Worm (Caenorhabditis elegans) whole organism, late embryonic: ENCODE data around the gene nlf-1.

ENCODE experiments used
- C08G9.2 ChIP-seq: sonication (generic microtip); optimal IDR thresholded peaks from 2 replicates; lab custom pipeline; 2016; ENCODE audit warnings: mild to moderate bottlenecking, missing genetic modification characterization, moderate library complexity, missing compliant biosample characterization
- C38D4.7 ChIP-seq: fragments of 200-800 bp; sonication (Bioruptor generic); optimal IDR thresholded peaks from 2 replicates; lab custom pipeline; 2018; ENCODE audit warnings: mild to moderate bottlenecking, missing genetic modification characterization, moderate library complexity, missing compliant biosample characterization
- F13H6.1 ChIP-seq: sonication (generic microtip); optimal IDR thresholded peaks from 2 replicates; lab custom pipeline; 2016; ENCODE audit warnings: missing genetic modification characterization, missing compliant biosample characterization
- T23F11.4 ChIP-seq: fragments of 200-800 bp; sonication (Bioruptor generic); optimal IDR thresholded peaks from 2 replicates; lab custom pipeline; 2018; ENCODE audit warnings: mild to moderate bottlenecking, missing genetic modification characterization, missing compliant biosample characterization
- ama-1 ChIP-seq: fragments of 150-350 bp; optimal IDR thresholded peaks from 2 replicates; lab custom pipeline; 2014
- ceh-18 ChIP-seq: sonication (generic microtip); optimal IDR thresholded peaks from 2 replicates; lab custom pipeline; 2016; ENCODE audit warnings: missing genetic modification characterization, missing compliant biosample characterization
- ceh-19 ChIP-seq: fragments of 200-800 bp; sonication (Bioruptor generic); optimal IDR thresholded peaks from 2 replicates; lab custom pipeline; 2018; ENCODE audit warnings: mild to moderate bottlenecking, missing genetic modification characterization, missing compliant biosample characterization
- ceh-22 ChIP-seq: sonication (generic microtip); optimal IDR thresholded peaks from 2 replicates; lab custom pipeline; 2017; ENCODE audit warnings: missing biosample characterization, missing genetic modification characterization
- ceh-24 ChIP-seq: sonication (generic microtip); optimal IDR thresholded peaks from 2 replicates; lab custom pipeline; 2016; ENCODE audit warnings: mild to moderate bottlenecking, missing genetic modification characterization, missing compliant biosample characterization
- ceh-30 ChIP-seq: fragments of 150-350 bp; optimal IDR thresholded peaks from 2 replicates; lab custom pipeline; 2014; ENCODE audit warnings: missing biosample characterization, missing genetic modification characterization
- ceh-31 ChIP-seq: sonication (generic microtip); optimal IDR thresholded peaks from 2 replicates; lab custom pipeline; 2016; ENCODE audit warnings: missing genetic modification characterization, missing compliant biosample characterization
- ceh-45 ChIP-seq: fragments of 200-800 bp; sonication (Bioruptor generic); IDR thresholded peaks from 2 replicates; pipeline ENCODE4 v1.3.6; 2022; ENCODE audit warnings: missing genetic modification reagents, missing genetic modification characterization, missing compliant biosample characterization
- ceh-48 ChIP-seq: sonication (generic microtip); optimal IDR thresholded peaks from 2 replicates; lab custom pipeline; 2016; ENCODE audit warnings: missing genetic modification characterization, inconsistent platforms, missing compliant biosample characterization
- ceh-6 ChIP-seq: fragments of 200-800 bp; sonication (Bioruptor generic); optimal IDR thresholded peaks from 2 replicates; lab custom pipeline; 2018; ENCODE audit warnings: mild to moderate bottlenecking, missing genetic modification characterization, missing compliant biosample characterization
- dmd-4 ChIP-seq: sonication (generic microtip); optimal IDR thresholded peaks from 2 replicates; lab custom pipeline; 2016; ENCODE audit warnings: borderline replicate concordance, missing genetic modification characterization, missing compliant biosample characterization
- elt-2 ChIP-seq: sonication (generic microtip); optimal IDR thresholded peaks from 2 replicates; lab custom pipeline; 2016; ENCODE audit warnings: missing genetic modification reagents, missing genetic modification characterization, missing compliant biosample characterization
- elt-4 ChIP-seq: sonication (generic microtip); optimal IDR thresholded peaks from 2 replicates; lab custom pipeline; 2016; ENCODE audit warnings: missing genetic modification characterization, missing compliant biosample characterization
- ets-4 ChIP-seq: sonication (generic microtip); optimal IDR thresholded peaks from 2 replicates; lab custom pipeline; 2016; ENCODE audit warnings: missing genetic modification characterization, missing compliant biosample characterization
- fax-1 ChIP-seq: sonication (generic microtip); optimal IDR thresholded peaks from 2 replicates; lab custom pipeline; 2016; ENCODE audit warnings: missing genotype, missing genetic modification characterization, missing compliant biosample characterization
- fkh-10 ChIP-seq: fragments of 150-350 bp; optimal IDR thresholded peaks from 2 replicates; lab custom pipeline; 2014; ENCODE audit warnings: missing biosample characterization, missing genetic modification reagents, missing genetic modification characterization
- fkh-6 ChIP-seq: sonication (generic microtip); optimal IDR thresholded peaks from 2 replicates; lab custom pipeline; 2016; ENCODE audit warnings: missing genetic modification characterization, missing compliant biosample characterization
- gmeb-2 ChIP-seq: sonication (generic microtip); optimal IDR thresholded peaks from 2 replicates; lab custom pipeline; 2016; ENCODE audit warnings: missing genetic modification characterization, inconsistent platforms, missing compliant biosample characterization
- hlh-13 ChIP-seq: fragments of 200-800 bp; sonication (Bioruptor generic); optimal IDR thresholded peaks from 2 replicates; lab custom pipeline; 2018; ENCODE audit warnings: mild to moderate bottlenecking, missing genetic modification characterization, missing compliant biosample characterization
- hlh-15 ChIP-seq: sonication (generic microtip); optimal IDR thresholded peaks from 2 replicates; lab custom pipeline; 2016; ENCODE audit warnings: missing genetic modification characterization, missing compliant biosample characterization
- hlh-30 ChIP-seq: sonication (generic microtip); optimal IDR thresholded peaks from 2 replicates; lab custom pipeline; 2017; ENCODE audit warnings: antibody characterized with exemption, missing genetic modification characterization, missing compliant biosample characterization; ENCODE audit not compliant: insufficient read depth
- hlh-8 ChIP-seq: sonication (generic microtip); optimal IDR thresholded peaks from 2 replicates; lab custom pipeline; 2016; ENCODE audit warnings: missing genotype, missing genetic modification characterization, missing compliant biosample characterization
- madf-2 ChIP-seq: sonication (generic microtip); optimal IDR thresholded peaks from 2 replicates; lab custom pipeline; 2017; ENCODE audit warnings: missing genetic modification characterization, missing compliant biosample characterization
- mec-3 ChIP-seq: sonication (generic microtip); optimal IDR thresholded peaks from 2 replicates; lab custom pipeline; 2016; ENCODE audit warnings: borderline replicate concordance, missing genetic modification characterization, missing compliant biosample characterization
- nfya-1 ChIP-seq: sonication (generic microtip); optimal IDR thresholded peaks from 2 replicates; lab custom pipeline; 2017; ENCODE audit warnings: missing genetic modification characterization, mild to moderate bottlenecking, missing compliant biosample characterization, antibody characterized with exemption, moderate library complexity
- nhr-232 ChIP-seq: sonication (generic microtip); optimal IDR thresholded peaks from 2 replicates; lab custom pipeline; 2016; ENCODE audit warnings: missing genetic modification characterization, missing compliant biosample characterization
- npax-4 ChIP-seq: sonication (generic microtip); optimal IDR thresholded peaks from 2 replicates; lab custom pipeline; 2016; ENCODE audit warnings: missing genetic modification characterization, missing compliant biosample characterization
- odd-2 ChIP-seq: sonication (generic microtip); optimal IDR thresholded peaks from 2 replicates; lab custom pipeline; 2017; ENCODE audit warnings: antibody characterized with exemption, mild to moderate bottlenecking, missing genetic modification characterization, missing compliant biosample characterization
- pag-3 ChIP-seq: sonication (generic microtip); optimal IDR thresholded peaks from 2 replicates; lab custom pipeline; 2016; ENCODE audit warnings: missing compliant biosample characterization, missing genetic modification characterization, borderline replicate concordance
- pax-1 ChIP-seq: fragments of 150-350 bp; optimal IDR thresholded peaks from 2 replicates; lab custom pipeline; 2014; ENCODE audit warnings: missing biosample characterization, missing genetic modification characterization
- pha-4 ChIP-seq: fragments of 150-350 bp; optimal IDR thresholded peaks from 2 replicates; lab custom pipeline; 2018; ENCODE audit warnings: missing biosample characterization, missing genetic modification reagents, missing genetic modification characterization
- pqm-1 ChIP-seq: sonication (generic microtip); optimal IDR thresholded peaks from 2 replicates; lab custom pipeline; 2016; ENCODE audit warnings: missing genetic modification characterization, missing compliant biosample characterization
- ref-2 ChIP-seq: sonication (generic microtip); optimal IDR thresholded peaks from 2 replicates; lab custom pipeline; 2016; ENCODE audit warnings: missing genetic modification characterization, missing compliant biosample characterization
- sox-2 ChIP-seq: fragments of 200-800 bp; sonication (Bioruptor generic); IDR thresholded peaks from 2 replicates; pipeline ENCODE4 v1.3.6; 2022; ENCODE audit warnings: missing genetic modification reagents, missing genetic modification characterization, missing compliant biosample characterization
- sox-4 ChIP-seq: sonication (generic microtip); optimal IDR thresholded peaks from 2 replicates; lab custom pipeline; 2017; ENCODE audit warnings: mild to moderate bottlenecking, missing genetic modification characterization, inconsistent platforms, missing compliant biosample characterization
- syd-9 ChIP-seq: sonication (generic microtip); optimal IDR thresholded peaks from 2 replicates; lab custom pipeline; 2016; ENCODE audit warnings: mild to moderate bottlenecking, missing genetic modification characterization, moderate library complexity, missing compliant biosample characterization
- tbx-2 ChIP-seq: sonication (generic microtip); optimal IDR thresholded peaks from 2 replicates; lab custom pipeline; 2016; ENCODE audit warnings: missing genetic modification characterization, missing compliant biosample characterization
- tbx-7 ChIP-seq: sonication (generic microtip); optimal IDR thresholded peaks from 2 replicates; lab custom pipeline; 2016; ENCODE audit warnings: missing genotype, missing genetic modification characterization, missing compliant biosample characterization
- unc-3 ChIP-seq, 2 experiments: fragments of 200-800 bp in 1 of 2; sonication (Bioruptor generic) in 1 of 2; sonication (generic microtip) in 1 of 2; conservative IDR thresholded peaks in 1 of 2; optimal IDR thresholded peaks in 1 of 2; 2 replicates each; pipeline versions ENCODE4 v1.3.6 to Lab custom; 2016 to 2022; ENCODE audit warnings: missing compliant biosample characterization in 2 of 2, missing genetic modification characterization in 2 of 2, missing genetic modification reagents in 1 of 2
- unc-42 ChIP-seq: sonication (generic microtip); optimal IDR thresholded peaks from 2 replicates; lab custom pipeline; 2016; ENCODE audit warnings: missing genotype, missing genetic modification characterization, missing compliant biosample characterization
- unc-86 ChIP-seq: sonication (generic microtip); optimal IDR thresholded peaks from 2 replicates; lab custom pipeline; 2016; ENCODE audit warnings: missing genetic modification characterization, missing compliant biosample characterization
- zip-5 ChIP-seq: sonication (generic microtip); optimal IDR thresholded peaks from 2 replicates; lab custom pipeline; 2016; ENCODE audit warnings: missing genetic modification characterization, missing compliant biosample characterization

nlf-1 gene

DNA sequence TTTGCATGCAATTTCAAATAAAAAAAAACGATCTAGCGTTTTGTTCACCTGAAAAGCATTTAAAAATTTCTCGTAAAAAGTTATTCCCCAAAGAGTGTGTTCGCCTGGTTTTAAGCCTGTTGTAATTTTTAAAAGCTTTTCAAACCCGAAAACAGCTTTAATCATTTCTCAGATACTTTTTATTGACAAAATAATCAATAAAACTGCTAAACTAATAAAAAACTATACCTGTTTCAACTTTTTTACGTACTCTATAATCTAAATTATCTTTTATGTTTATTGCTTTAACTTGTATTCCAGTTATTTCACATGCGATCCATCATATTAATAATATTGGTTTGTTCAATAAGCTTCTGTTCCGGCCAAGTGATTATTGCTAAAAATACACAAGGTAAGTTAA lies 13.3 kb downstream of the nlf-1 start, which contains the start of gene cutl-21:
TSS of gene cutl-21 (plus strand) at position 301 of the 400 bp plus-strand sequence.
- TF ChIP-seq sox-2 (GFP tag; lab: Robert Waterston, UW) (no peak), dmd-4 (tag; lab: Kevin White, UChicago) (no peak), nhr-232 (tag; lab: Kevin White, UChicago) (no peak), elt-2 (tag; lab: Kevin White, UChicago) (no peak), hlh-8 (tag; lab: Kevin White, UChicago) (no peak), ama-1 (lab: Kevin White, UChicago) (no peak), fax-1 (tag; lab: Kevin White, UChicago) (no peak), fkh-10 (GFP tag; lab: Kevin White, UChicago) (no peak), unc-86 (tag; lab: Kevin White, UChicago) (no peak), C38D4.7 (GFP tag; lab: Kevin White, UChicago) (no peak), tbx-7 (tag; lab: Kevin White, UChicago) (no peak), ceh-18 (tag; lab: Kevin White, UChicago) (no peak), hlh-13 (GFP tag; lab: Kevin White, UChicago) (no peak), hlh-15 (tag; lab: Kevin White, UChicago) (no peak), mec-3 (no peak), ceh-45 (no peak), npax-4 (no peak), pag-3 (no peak)
- TF ChIP-seq, all 69 proteins: peak for 0

DNA sequence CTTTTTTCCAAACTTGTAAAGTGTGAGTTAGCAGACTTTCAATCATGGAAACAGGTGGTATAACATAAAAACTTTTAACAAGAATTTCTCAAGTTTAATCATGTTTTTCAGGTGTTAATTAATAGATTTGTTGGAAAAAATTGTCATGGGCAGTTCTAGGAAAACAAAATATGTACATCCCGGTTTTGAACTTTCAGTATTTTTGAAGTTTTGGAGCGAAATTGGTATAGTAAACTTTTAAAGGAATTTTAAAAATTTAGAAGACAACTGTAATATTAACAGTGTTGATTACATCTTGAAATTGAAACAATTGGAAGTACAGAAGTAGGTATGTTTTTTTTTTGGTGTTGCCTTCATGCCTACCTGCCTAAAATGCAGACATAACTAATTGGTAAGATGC lies 22.7 kb downstream of the nlf-1 start:
- TF ChIP-seq zip-5 (tag; lab: Kevin White, UChicago) (no peak), pag-3 (no peak)
- TF ChIP-seq, all 69 proteins: peak for 0

DNA sequence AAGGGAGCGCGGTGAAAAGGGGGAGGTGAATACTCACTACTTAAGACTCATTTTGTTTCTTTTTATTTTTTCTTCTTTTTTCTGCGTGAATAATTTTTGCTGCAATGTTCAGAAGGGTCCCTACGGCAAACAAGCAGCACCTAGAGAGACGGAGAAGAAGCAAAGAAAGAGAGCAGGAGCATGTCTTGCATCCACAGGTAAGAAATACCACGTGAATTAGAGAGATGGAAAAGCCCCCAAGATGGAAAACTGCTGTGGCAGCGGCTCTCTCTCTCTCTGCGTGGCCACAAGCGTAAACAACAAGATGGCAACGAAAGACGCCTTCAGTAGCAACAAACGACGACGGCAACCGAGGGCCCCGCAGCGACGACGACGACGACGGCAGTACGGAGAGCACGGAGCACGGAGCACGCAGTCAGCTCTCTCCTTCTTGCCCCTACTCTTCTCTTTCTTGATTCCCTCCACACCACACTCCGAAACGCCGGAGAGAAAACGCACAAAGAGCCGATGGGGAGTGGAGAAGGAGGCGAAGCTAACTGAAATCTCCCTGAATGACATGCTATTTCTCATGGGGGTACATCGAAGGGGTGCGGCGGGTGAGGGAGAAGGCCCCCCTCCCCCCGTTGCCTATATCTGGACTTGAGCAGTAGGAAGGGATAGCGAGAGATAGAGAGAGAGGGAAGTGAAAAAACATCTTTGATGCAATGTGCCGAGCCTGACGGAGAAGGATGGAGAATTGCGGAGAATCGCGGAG lies 24.5 kb downstream of the nlf-1 start:
- TF ChIP-seq pqm-1 (tag; lab: Kevin White, UChicago) (no peak), elt-4 (tag; lab: Kevin White, UChicago) (no peak), unc-3 (GFP tag; conservative IDR thresholded peaks at IDR 0.05; lab: Robert Waterston, UW) (no peak), unc-3 (tag; optimal IDR thresholded peaks at IDR 0.05; lab: Kevin White, UChicago) (peak; percentile 44), ceh-24 (no peak), ceh-19 (GFP tag; lab: Kevin White, UChicago) (peak; percentile 50), pax-1 (tag; lab: Kevin White, UChicago) (no peak), ets-4 (tag; lab: Kevin White, UChicago) (no peak), gmeb-2 (no peak), sox-2 (GFP tag; lab: Robert Waterston, UW) (no peak), nfya-1 (tag; lab: Kevin White, UChicago) (peak; percentile 60), fkh-10 (GFP tag; lab: Kevin White, UChicago) (no peak), odd-2 (tag; lab: Kevin White, UChicago) (no peak), ref-2 (tag; lab: Kevin White, UChicago) (peak; percentile 77), elt-2 (tag; lab: Kevin White, UChicago) (no peak), unc-86 (tag; lab: Kevin White, UChicago) (peak; percentile 31), tbx-2 (peak; percentile 81), ceh-22 (no peak), ceh-18 (tag; lab: Kevin White, UChicago) (peak; percentile 90), zip-5 (tag; lab: Kevin White, UChicago) (no peak), tbx-7 (tag; lab: Kevin White, UChicago) (peak; percentile 39), hlh-8 (tag; lab: Kevin White, UChicago) (peak; percentile 31), ceh-6 (no peak), F13H6.1 (tag; lab: Kevin White, UChicago) (peak; percentile 60), ceh-30 (tag; lab: Kevin White, UChicago) (no peak), ceh-31 (tag; lab: Kevin White, UChicago) (peak; percentile 88), hlh-15 (tag; lab: Kevin White, UChicago) (no peak), unc-42 (tag; lab: Kevin White, UChicago) (peak; percentile 73), pha-4 (tag; lab: Kevin White, UChicago) (no peak), sox-4 (tag; lab: Kevin White, UChicago) (no peak), syd-9 (tag; lab: Kevin White, UChicago) (peak; percentile 38), hlh-30 (tag; lab: Kevin White, UChicago) (no peak), fkh-6 (peak; percentile 37), madf-2 (tag; lab: Kevin White, UChicago) (peak; percentile 33), ceh-45 (no peak), T23F11.4 (GFP tag; lab: Kevin White, UChicago) (peak; percentile 8), C08G9.2 (tag; lab: Kevin White, UChicago) (peak; percentile 55), ceh-48 (peak; percentile 26)
